Fruit fly (Drosophila melanogaster) S2 (cell line): Measurements from ENCODE around the gene CG43254.

Experiments
- CG8478 ChIP-seq: fragments of >200 bp; optimal IDR thresholded peaks from 2 replicates; lab custom pipeline; 2018
- CTCF ChIP-seq, 2 experiments: fragments of >200 bp; optimal IDR thresholded peaks; 2 replicates each; lab custom pipeline; 2018

- TF ChIP-seq CG8478 (lab: Kevin White, UChicago) (no peak), CTCF (optimal IDR thresholded peaks at IDR 0.05; lab: Kevin White, UChicago) (no peak)
Observed at dm6 chr3R:7719990-7720389, 19.4 kb downstream of the CG43254 start.
